Fruit fly (Drosophila melanogaster): ENCODE data around the gene fz2.
A peak's percentile ranks its signal among the peaks of the same experiment; 100 is the strongest.

The fz2 gene

dm6 chr3L:19230801-19231547 is 4.2 kb downstream of the fz2 start (continued):
- TF ChIP-seq E2f2 (GFP tag; IDR thresholded peaks at IDR 0.05), result 0 out of 2 replicates have a peak, but pooled peaks have one; percentile 13
- no peak for TF ChIP-seq CG8765 (GFP tag; IDR thresholded peaks at IDR 0.05)
- no peak for TF ChIP-seq HLH54F (GFP tag; optimal IDR thresholded peaks at IDR 0.05)
- no peak for TF ChIP-seq CG1792 (GFP tag; optimal IDR thresholded peaks at IDR 0.05)
- no peak for TF ChIP-seq CrebB (tag; optimal IDR thresholded peaks at IDR 0.05)
- no peak for TF ChIP-seq trem (tag; optimal IDR thresholded peaks at IDR 0.05)
- no peak for TF ChIP-seq tin (GFP tag; optimal IDR thresholded peaks at IDR 0.05)
- no peak for TF ChIP-seq zfh2 (GFP tag; optimal IDR thresholded peaks at IDR 0.05)
- no peak for TF ChIP-seq CG10147 (GFP tag; optimal IDR thresholded peaks at IDR 0.05)
- no peak for TF ChIP-seq zf30C (GFP tag; optimal IDR thresholded peaks at IDR 0.05)
- no peak for TF ChIP-seq Lhr (GFP tag; optimal IDR thresholded peaks at IDR 0.05)
- TF ChIP-seq CG14667 (GFP tag; IDR thresholded peaks at IDR 0.05), result no peak
- TF ChIP-seq Gsc (GFP tag; IDR thresholded peaks at IDR 0.05), result no peak
- TF ChIP-seq Bteb2 (GFP tag; optimal IDR thresholded peaks at IDR 0.05), result no peak
- peak; percentile 9 for TF ChIP-seq CG10979 (tag; optimal IDR thresholded peaks at IDR 0.05)
- TF ChIP-seq Aef1 (GFP tag; IDR thresholded peaks at IDR 0.05), result no peak
- TF ChIP-seq CG6791 (GFP tag; IDR thresholded peaks at IDR 0.05; ENCODE audit: partially characterized antibody), result no peak
- TF ChIP-seq rib (GFP tag; IDR thresholded peaks at IDR 0.05), result 0 out of 2 replicates have a peak, but pooled peaks have one; percentile 13
- TF ChIP-seq CG13424 (tag; optimal IDR thresholded peaks at IDR 0.05), result peak; percentile 39
- no peak for TF ChIP-seq CG3838 (GFP tag; optimal IDR thresholded peaks at IDR 0.05)
- no peak for TF ChIP-seq CG9437 (GFP tag; optimal IDR thresholded peaks at IDR 0.05)
- peak; percentile 18 for TF ChIP-seq CG12659 (GFP tag; optimal IDR thresholded peaks at IDR 0.05)
- TF ChIP-seq Adf1 (GFP tag; IDR thresholded peaks at IDR 0.05), result no peak
- TF ChIP-seq ac (GFP tag; optimal IDR thresholded peaks at IDR 0.05), result no peak
- no peak for TF ChIP-seq croc (GFP tag; conservative IDR thresholded peaks at IDR 0.05)
- no peak for TF ChIP-seq bigmax (GFP tag; optimal IDR thresholded peaks at IDR 0.05)
- TF ChIP-seq tap (tag; optimal IDR thresholded peaks at IDR 0.05), result no peak
- no peak for TF ChIP-seq CG18619 (GFP tag; optimal IDR thresholded peaks at IDR 0.05)
- TF ChIP-seq CG10274 (GFP tag; optimal IDR thresholded peaks at IDR 0.05), result no peak
- no peak for TF ChIP-seq mirr (GFP tag; optimal IDR thresholded peaks at IDR 0.05)
- no peak for TF ChIP-seq pita (GFP tag; optimal IDR thresholded peaks at IDR 0.05)
- peak; percentile 10 for TF ChIP-seq org-1 (GFP tag; optimal IDR thresholded peaks at IDR 0.05)
- no peak for TF ChIP-seq CG7928 (GFP tag; optimal IDR thresholded peaks at IDR 0.05)
- no peak for TF ChIP-seq CG16813 (GFP tag; IDR thresholded peaks at IDR 0.05; ENCODE audit: partially characterized antibody)
- no peak for TF ChIP-seq CG6683 (GFP tag; optimal IDR thresholded peaks at IDR 0.05)
- TF ChIP-seq CG7786 (GFP tag; optimal IDR thresholded peaks at IDR 0.05), result no peak
- peak; percentile 74 for TF ChIP-seq CG7556 (GFP tag; optimal IDR thresholded peaks at IDR 0.05)
- no peak for TF ChIP-seq Hsf (GFP tag; optimal IDR thresholded peaks at IDR 0.05)
- TF ChIP-seq CG11504 (tag; optimal IDR thresholded peaks at IDR 0.05), result peak; percentile 62
- TF ChIP-seq CG9215 (GFP tag; IDR thresholded peaks at IDR 0.05), result no peak
- no peak for TF ChIP-seq CG4328 (GFP tag; optimal IDR thresholded peaks at IDR 0.05)
- TF ChIP-seq H2.0 (GFP tag; IDR thresholded peaks at IDR 0.05), result no peak
- no peak for TF ChIP-seq CG8089 (GFP tag; optimal IDR thresholded peaks at IDR 0.05)
- no peak for TF ChIP-seq CG34224 (GFP tag; IDR thresholded peaks at IDR 0.05; ENCODE audit: partially characterized antibody)
- TF ChIP-seq otp (GFP tag; IDR thresholded peaks at IDR 0.05), result no peak
- no peak for TF ChIP-seq Sox100B (GFP tag; optimal IDR thresholded peaks at IDR 0.05)
- TF ChIP-seq Dfd (GFP tag; optimal IDR thresholded peaks at IDR 0.05), result no peak
- TF ChIP-seq gcm2 (GFP tag; optimal IDR thresholded peaks at IDR 0.05), result no peak
- TF ChIP-seq Max (GFP tag; optimal IDR thresholded peaks at IDR 0.05), result no peak
- TF ChIP-seq Doc3 (GFP tag; IDR thresholded peaks at IDR 0.05; ENCODE audit: partially characterized antibody), result no peak
